Fruit fly (Drosophila melanogaster) whole organism, pupa: Measurements from ENCODE around the gene Bub1.

Experiments used
- CG10348 ChIP-seq: fragments of 200-800 bp; sonication (Bioruptor generic); IDR thresholded peaks from 2 replicates; pipeline ENCODE4 v1.3.6; 2022; ENCODE audit warnings: missing biosample characterization, missing genetic modification characterization
- CG15710 ChIP-seq: fragments of 200-800 bp; sonication (Bioruptor generic); optimal IDR thresholded peaks from 2 replicates; lab custom pipeline; 2018; ENCODE audit warnings: missing biosample characterization, mild to moderate bottlenecking, missing genetic modification characterization, moderate library complexity
- CG17806 ChIP-seq: fragments of 200-800 bp; sonication (Bioruptor generic); optimal IDR thresholded peaks from 2 replicates; lab custom pipeline; 2018; ENCODE audit warnings: missing biosample characterization, mild to moderate bottlenecking, missing genetic modification characterization, moderate library complexity
- Pif1B ChIP-seq: fragments of 200-800 bp; sonication (Bioruptor generic); optimal IDR thresholded peaks from 3 replicates; lab custom pipeline; 2016; ENCODE audit warnings: missing biosample characterization, missing genetic modification characterization
- fd96Ca ChIP-seq: fragments of 200-800 bp; sonication (Bioruptor generic); IDR thresholded peaks from 3 replicates; pipeline ENCODE4 v1.3.6; 2022; ENCODE audit warnings: missing biosample characterization, missing genetic modification characterization
- gl ChIP-seq: fragments of 200-800 bp; sonication (Bioruptor generic); optimal IDR thresholded peaks from 2 replicates; lab custom pipeline; 2018; ENCODE audit warnings: missing biosample characterization, mild to moderate bottlenecking, missing genetic modification characterization

DNA sequence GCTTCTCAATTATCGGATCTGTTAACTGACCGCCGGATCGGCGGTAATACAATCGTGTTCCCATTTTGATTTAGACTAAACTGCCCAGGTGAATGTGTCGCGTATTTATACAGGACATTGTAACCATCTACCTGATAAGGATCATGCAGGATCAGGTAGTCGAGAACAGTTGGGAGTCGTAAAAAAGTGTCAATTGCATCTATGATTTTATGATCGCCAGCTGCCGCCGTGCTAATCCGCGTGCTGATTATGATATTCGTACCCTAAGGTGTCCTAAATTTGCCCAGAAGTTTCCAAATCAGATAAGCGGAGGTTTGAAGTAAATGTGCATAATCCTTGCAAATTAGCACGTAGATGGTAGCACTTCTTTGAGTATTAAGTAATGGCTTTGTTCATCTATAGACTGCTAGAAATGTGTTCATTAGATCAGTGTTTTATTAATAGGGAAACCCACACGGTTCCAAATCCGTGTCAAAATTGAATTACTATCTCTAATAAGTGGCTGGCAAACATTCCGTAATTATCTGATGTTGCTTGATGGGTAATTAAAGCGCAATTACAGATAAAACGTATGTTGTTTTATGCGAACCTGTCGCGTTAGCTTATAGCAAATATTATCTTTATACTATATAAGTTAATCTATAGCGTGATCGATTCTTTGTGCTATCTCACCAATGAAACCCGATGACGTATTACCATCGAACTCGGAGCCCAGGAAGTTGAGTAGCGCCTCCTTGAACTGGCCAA lies 1.2 kb upstream of the Bub1 start:
- TF ChIP-seq Pif1B (GFP tag; lab: Kevin White, UChicago) (no peak), CG10348 (GFP tag; lab: Robert Waterston, UW) (no peak), gl (no peak), CG17806 (tag; lab: Kevin White, UChicago) (no peak), fd96Ca (GFP tag; lab: Robert Waterston, UW) (no peak), CG15710 (tag; lab: Kevin White, UChicago) (no peak)
